Worm (Caenorhabditis elegans): ENCODE data around the gene eif-3.F.

DNA sequence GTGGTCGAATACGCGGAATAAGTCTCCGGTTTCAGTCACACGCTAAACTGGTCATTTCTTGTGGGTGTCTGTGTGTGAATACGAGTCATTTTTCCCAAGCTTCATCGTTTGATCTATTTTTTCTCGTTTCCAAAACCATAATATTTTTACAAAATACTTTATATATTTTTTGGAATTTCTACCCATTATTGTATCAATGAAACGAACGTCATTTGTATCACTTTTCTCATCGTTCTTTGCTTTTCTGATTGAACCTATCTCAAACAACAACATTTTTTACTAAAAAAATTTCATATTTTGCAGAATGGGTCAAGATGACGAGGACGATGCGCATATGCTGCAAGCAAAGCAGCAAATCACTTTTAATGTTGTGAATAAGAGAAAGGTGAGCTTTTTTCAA lies 26.8 kb downstream of the eif-3.F start, which contains the start of gene mel-11:
- no peak for TF ChIP-seq klf-2 (GFP tag; conservative IDR thresholded peaks at IDR 0.05)
- TF ChIP-seq ztf-23 (GFP tag; IDR thresholded peaks at IDR 0.05), result no peak
- TF ChIP-seq flt-1 (GFP tag; IDR thresholded peaks at IDR 0.05), result no peak

Measured in whole organism, midembryonic.